Fruit fly (Drosophila melanogaster): Measurements from ENCODE around the gene nonC.

The nonC gene

DNA sequence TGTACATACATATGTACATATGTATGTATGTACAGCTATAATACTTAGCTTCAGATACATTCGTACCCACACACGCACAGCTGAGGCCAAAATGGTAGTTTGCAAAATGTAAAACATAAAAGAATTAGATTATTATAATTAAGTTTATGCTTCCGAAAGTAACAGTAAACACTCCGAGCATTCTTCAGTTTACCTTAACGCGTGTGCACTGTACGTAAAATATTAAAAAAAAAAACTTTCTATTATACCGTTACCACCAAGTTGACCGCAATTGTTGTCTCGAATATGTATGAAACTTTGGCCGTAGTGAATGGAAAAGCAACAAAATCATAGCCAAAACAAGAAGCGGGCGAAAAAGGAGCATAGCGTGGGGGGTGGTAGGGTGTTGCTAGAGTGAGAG lies 30.3 kb downstream of the nonC start:
- TF ChIP-seq Blimp-1 (GFP tag; optimal IDR thresholded peaks at IDR 0.05) (no peak), Ets21C (GFP tag; optimal IDR thresholded peaks at IDR 0.05) (peak; percentile 25), CG3032 (tag; optimal IDR thresholded peaks at IDR 0.05) (peak; percentile 59), CG1621 (tag; optimal IDR thresholded peaks at IDR 0.05) (peak; percentile 65), CG7368 (GFP tag; optimal IDR thresholded peaks at IDR 0.05) (peak; percentile 50), Eip78C (GFP tag) (peak; percentile 89), Eip75B (GFP tag; optimal IDR thresholded peaks at IDR 0.05) (peak; percentile 74), Gug (GFP tag; IDR thresholded peaks at IDR 0.05) (peak; percentile 73), vri (GFP tag; optimal IDR thresholded peaks at IDR 0.05) (peak; percentile 57), Sox102F (GFP tag; optimal IDR thresholded peaks at IDR 0.05) (peak; percentile 78), ss (GFP tag; optimal IDR thresholded peaks at IDR 0.05) (peak; percentile 52), salr (GFP tag; optimal IDR thresholded peaks at IDR 0.05) (peak; percentile 42 to 67), acj6 (GFP tag; optimal IDR thresholded peaks at IDR 0.05) (peak; percentile 74), topi (GFP tag; optimal IDR thresholded peaks at IDR 0.05) (peak; percentile 68), CG8632 (GFP tag; optimal IDR thresholded peaks at IDR 0.05) (peak; percentile 67), CG34406 (GFP tag; optimal IDR thresholded peaks at IDR 0.05) (peak; percentile 62), net (GFP tag; optimal IDR thresholded peaks at IDR 0.05) (peak; percentile 74), CG4318 (GFP tag; optimal IDR thresholded peaks at IDR 0.05) (peak; percentile 80), CG6854 (GFP tag; optimal IDR thresholded peaks at IDR 0.05) (no peak), CG6808 (GFP tag; optimal IDR thresholded peaks at IDR 0.05) (peak; percentile 50), Ets96B (tag; optimal IDR thresholded peaks at IDR 0.05) (peak; percentile 71), Lpt (GFP tag; optimal IDR thresholded peaks at IDR 0.05) (peak; percentile 67), Sox15 (GFP tag; optimal IDR thresholded peaks at IDR 0.05) (peak; percentile 30), Eip93F (GFP tag; optimal IDR thresholded peaks at IDR 0.05) (peak; percentile 32), Smox (GFP tag; optimal IDR thresholded peaks at IDR 0.05) (peak; percentile 67), CG11762 (GFP tag; optimal IDR thresholded peaks at IDR 0.05; ENCODE audit: insufficient read depth) (peak; percentile 49), OdsH (GFP tag; optimal IDR thresholded peaks at IDR 0.05) (peak; percentile 79), Hr38 (GFP tag; optimal IDR thresholded peaks at IDR 0.05) (no peak), cyc (GFP tag; optimal IDR thresholded peaks at IDR 0.05) (peak; percentile 55), esn (GFP tag; optimal IDR thresholded peaks at IDR 0.05) (peak; percentile 74), CG8319 (GFP tag; optimal IDR thresholded peaks at IDR 0.05) (peak; percentile 6), Hr4 (GFP tag; optimal IDR thresholded peaks at IDR 0.05) (peak; percentile 88), pdm3 (GFP tag; optimal IDR thresholded peaks at IDR 0.05) (peak; percentile 78), CG31627 (GFP tag; optimal IDR thresholded peaks at IDR 0.05) (peak; percentile 50), CG6276 (GFP tag; optimal IDR thresholded peaks at IDR 0.05) (peak; percentile 90), CG32006 (GFP tag; optimal IDR thresholded peaks at IDR 0.05) (peak; percentile 91), CG6792 (GFP tag; optimal IDR thresholded peaks at IDR 0.05) (peak; percentile 68), CG11902 (GFP tag; optimal IDR thresholded peaks at IDR 0.05) (peak; percentile 19), Sox14 (GFP tag; optimal IDR thresholded peaks at IDR 0.05) (peak; percentile 78), lz (GFP tag; optimal IDR thresholded peaks at IDR 0.05) (peak; percentile 78), Hr39 (GFP tag; optimal IDR thresholded peaks at IDR 0.05) (peak; percentile 43), fd85E (GFP tag; optimal IDR thresholded peaks at IDR 0.05) (no peak), CG9139 (GFP tag; optimal IDR thresholded peaks at IDR 0.05) (peak; percentile 33), achi (GFP tag; optimal IDR thresholded peaks at IDR 0.05) (peak; percentile 78), svp (GFP tag) (peak; percentile 50), CG15336 (GFP tag; IDR thresholded peaks at IDR 0.05) (peak; percentile 93), CG10631 (GFP tag; optimal IDR thresholded peaks at IDR 0.05) (peak; percentile 67), eg (GFP tag; IDR thresholded peaks at IDR 0.05) (peak; percentile 92), CG16779 (tag; optimal IDR thresholded peaks at IDR 0.05) (peak; percentile 69), fd59A (GFP tag; optimal IDR thresholded peaks at IDR 0.05) (peak; percentile 60), fkh (GFP tag; optimal IDR thresholded peaks at IDR 0.05) (peak; percentile 32), CG8119 (GFP tag; IDR thresholded peaks at IDR 0.05) (peak; percentile 91), CG3919 (GFP tag; optimal IDR thresholded peaks at IDR 0.05) (peak; percentile 78)

All from whole organism, prepupa.